Fruit fly (Drosophila melanogaster): ENCODE data around the gene CG5111.

CG5111 gene

DNA sequence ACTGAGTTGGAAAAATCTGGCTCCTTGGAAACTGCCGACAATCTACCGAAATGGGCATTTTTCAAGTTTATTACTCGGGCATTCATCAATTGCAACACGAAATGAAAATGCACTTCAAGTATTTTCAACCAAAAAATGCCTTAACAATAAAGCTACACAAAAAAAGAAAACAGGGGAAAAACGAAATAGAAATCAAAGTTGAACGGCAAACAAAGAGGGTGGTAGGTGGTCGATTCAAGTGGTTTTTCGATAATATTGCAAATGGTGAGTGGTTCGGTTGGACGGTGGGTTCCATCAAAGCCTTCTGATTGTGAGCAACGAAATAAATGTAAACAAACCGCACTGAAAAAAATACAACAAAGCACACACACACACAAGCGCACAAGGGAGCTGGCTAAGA, 39.9 kb upstream of the CG5111 start:
- TF ChIP-seq CG32121 (GFP tag; IDR thresholded peaks at IDR 0.05) (no peak), CG10348 (GFP tag; IDR thresholded peaks at IDR 0.05) (no peak), Ets98B (GFP tag; IDR thresholded peaks at IDR 0.05) (no peak)

DNA sequence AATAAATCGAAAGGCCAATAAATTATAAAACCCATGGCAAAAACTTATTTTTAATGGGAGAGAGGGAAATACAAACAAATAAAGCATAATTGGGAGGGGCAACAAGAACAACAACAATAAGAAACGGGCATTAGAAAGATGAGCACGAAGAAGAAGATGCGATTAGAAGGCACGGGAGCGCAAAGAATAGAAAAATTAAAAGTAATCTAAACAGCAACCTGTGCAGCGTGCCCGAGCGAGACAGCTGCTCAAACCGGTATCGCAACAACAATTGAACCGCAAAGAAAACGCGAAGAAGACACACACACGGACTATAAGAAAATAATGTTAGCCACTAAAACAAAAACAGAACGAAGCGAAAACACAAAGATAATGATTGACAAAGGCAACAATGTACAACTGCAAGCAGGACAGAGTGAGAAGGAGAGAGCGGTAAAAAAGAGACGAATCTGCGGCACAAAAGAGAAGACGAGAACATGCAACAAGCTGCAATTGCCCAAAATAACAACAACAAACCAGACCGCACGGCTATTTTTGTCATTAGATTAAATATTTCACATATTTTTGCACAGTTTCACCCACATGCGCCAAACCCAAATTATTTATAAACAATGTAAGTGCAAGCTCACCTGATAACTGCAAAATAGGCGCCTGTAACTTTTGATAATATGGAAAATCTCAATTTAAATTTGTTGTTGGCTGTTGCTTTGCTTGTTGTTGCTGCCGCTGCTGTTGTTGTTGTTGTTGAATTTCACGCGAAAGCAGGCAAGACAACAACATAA, 34.0 kb upstream of the CG5111 start:
- TF ChIP-seq CG32121 (GFP tag; IDR thresholded peaks at IDR 0.05) = peak; percentile 33; the same call in 1 of the 2 replicates
- TF ChIP-seq EcR (GFP tag; optimal IDR thresholded peaks at IDR 0.05) = no peak

DNA sequence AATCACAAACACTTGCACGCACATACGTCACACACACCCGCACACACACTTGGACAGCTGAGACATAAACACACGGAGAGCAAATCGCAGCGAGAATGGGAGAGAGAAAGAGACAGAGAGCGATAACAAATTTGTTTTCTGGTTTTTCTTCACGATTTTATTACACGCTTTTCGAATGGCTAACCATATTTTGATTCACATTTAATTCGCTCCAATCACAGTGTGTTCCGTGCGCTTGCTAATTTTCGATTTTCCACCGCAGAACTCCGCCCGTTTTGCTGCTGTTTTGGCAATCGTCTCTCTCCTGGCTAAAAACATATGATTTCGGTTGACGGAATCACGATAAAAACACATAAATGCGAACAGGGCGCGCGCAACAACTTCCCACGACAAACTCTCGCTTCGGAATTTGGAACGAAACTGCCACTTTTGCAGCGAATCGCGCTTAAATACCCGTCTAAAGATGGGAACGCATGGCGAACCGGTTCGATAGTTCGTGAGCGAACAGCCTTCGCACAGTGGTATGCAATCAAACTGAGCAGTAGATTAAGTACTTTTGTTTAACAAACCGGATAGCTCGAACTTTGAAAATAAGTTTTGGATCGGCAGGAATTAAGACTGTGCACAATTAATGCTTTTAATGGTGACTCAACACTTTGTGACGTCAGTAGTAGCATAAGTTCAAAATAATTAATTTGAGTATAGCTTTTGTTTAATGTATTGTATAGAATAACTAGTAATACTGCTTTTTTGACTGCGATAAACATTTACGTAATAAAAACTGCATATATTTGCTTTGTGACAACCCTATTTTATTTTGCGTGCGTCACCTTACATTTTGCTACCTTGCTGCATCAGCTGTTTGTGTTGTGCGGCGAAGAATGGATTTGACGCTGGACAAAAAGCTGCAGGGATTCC, 33.2 kb upstream of the CG5111 start, which contains the start of the genes Fur1 and Vps33B:
Fur1 (minus strand) TSS at position 424 of the 918 bp plus-strand sequence.
Vps33B (plus strand) TSS at position 856 of the 918 bp plus-strand sequence.
- TF ChIP-seq rn (GFP tag; IDR thresholded peaks at IDR 0.05) = peak; percentile 84
- peak; percentile 95 for TF ChIP-seq CG8159 (tag; optimal IDR thresholded peaks at IDR 0.05)
- peak; percentile 94 for TF ChIP-seq CG32121 (GFP tag; IDR thresholded peaks at IDR 0.05)
- TF ChIP-seq CG8301 (tag; optimal IDR thresholded peaks at IDR 0.05) = peak; percentile 95
- TF ChIP-seq CG10348 (GFP tag; IDR thresholded peaks at IDR 0.05) = peak; percentile 73
- peak; percentile 95 for TF ChIP-seq CG9948 (tag; optimal IDR thresholded peaks at IDR 0.05)
- TF ChIP-seq CG14655 (GFP tag; optimal IDR thresholded peaks at IDR 0.05) = peak; percentile 97
- TF ChIP-seq Snoo (tag; optimal IDR thresholded peaks at IDR 0.05) = peak; percentile 96
- TF ChIP-seq gl (tag; optimal IDR thresholded peaks at IDR 0.05) = peak; percentile 89
- TF ChIP-seq fd96Ca (GFP tag; IDR thresholded peaks at IDR 0.05) = peak; percentile 96
- TF ChIP-seq D1 (tag; optimal IDR thresholded peaks at IDR 0.05) = no peak
- TF ChIP-seq CG12605 (GFP tag; IDR thresholded peaks at IDR 0.05) = peak; percentile 91
- TF ChIP-seq Pif1B (GFP tag; optimal IDR thresholded peaks at IDR 0.05) = peak; percentile 96
- TF ChIP-seq CG15710 (tag; optimal IDR thresholded peaks at IDR 0.05) = peak; percentile 95
- TF ChIP-seq CG17806 (tag; optimal IDR thresholded peaks at IDR 0.05) = peak; percentile 92
- peak; percentile 98 for TF ChIP-seq Pif1A (GFP tag; optimal IDR thresholded peaks at IDR 0.05)
- TF ChIP-seq EcR (GFP tag; optimal IDR thresholded peaks at IDR 0.05) = no peak
- peak; percentile 92 for TF ChIP-seq Ets98B (GFP tag; IDR thresholded peaks at IDR 0.05)
- peak; percentile 77 for TF ChIP-seq CG13204 (GFP tag; optimal IDR thresholded peaks at IDR 0.05)
- TF ChIP-seq CG4496 (GFP tag; IDR thresholded peaks at IDR 0.05) = peak; percentile 95; the same call in 2 of the 3 replicates
- peak; percentile 95 for TF ChIP-seq CG34367 (tag; optimal IDR thresholded peaks at IDR 0.05)

DNA sequence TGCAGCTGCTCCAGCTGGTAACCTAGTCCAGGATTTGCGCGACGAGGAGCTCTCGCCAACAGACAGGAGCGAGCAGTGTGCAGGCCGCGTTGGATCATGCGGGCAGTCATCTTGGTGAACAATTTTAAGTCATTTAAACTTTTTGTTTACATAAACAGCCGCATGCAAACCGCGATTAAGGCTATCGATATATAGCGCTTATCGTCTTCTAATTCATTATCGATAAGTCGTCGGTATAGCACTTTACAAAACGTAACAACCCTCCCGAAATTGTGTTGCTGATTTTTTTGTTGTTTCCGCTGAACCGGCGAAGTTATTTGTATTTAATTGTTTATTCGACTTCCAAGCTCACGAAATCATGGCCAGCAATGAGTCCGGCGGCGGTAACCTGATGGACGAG, 29.3 kb upstream of the CG5111 start, which contains the start of the genes CG4553 and MED28:
CG4553 (minus strand) TSS at position 172 of the 400 bp plus-strand sequence.
MED28 (plus strand) TSS at position 260 of the 400 bp plus-strand sequence.
- TF ChIP-seq rn (GFP tag; IDR thresholded peaks at IDR 0.05) (no peak), Pif1B (GFP tag; optimal IDR thresholded peaks at IDR 0.05) (no peak), CG13204 (GFP tag; optimal IDR thresholded peaks at IDR 0.05) (no peak), CG32121 (GFP tag; IDR thresholded peaks at IDR 0.05) (no peak), CG4496 (GFP tag; IDR thresholded peaks at IDR 0.05) (no peak), Snoo (tag; optimal IDR thresholded peaks at IDR 0.05) (no peak), fd96Ca (GFP tag; IDR thresholded peaks at IDR 0.05) (0 out of 3 replicates have a peak, but pooled peaks have one; percentile 8), D1 (tag; optimal IDR thresholded peaks at IDR 0.05) (no peak)

DNA sequence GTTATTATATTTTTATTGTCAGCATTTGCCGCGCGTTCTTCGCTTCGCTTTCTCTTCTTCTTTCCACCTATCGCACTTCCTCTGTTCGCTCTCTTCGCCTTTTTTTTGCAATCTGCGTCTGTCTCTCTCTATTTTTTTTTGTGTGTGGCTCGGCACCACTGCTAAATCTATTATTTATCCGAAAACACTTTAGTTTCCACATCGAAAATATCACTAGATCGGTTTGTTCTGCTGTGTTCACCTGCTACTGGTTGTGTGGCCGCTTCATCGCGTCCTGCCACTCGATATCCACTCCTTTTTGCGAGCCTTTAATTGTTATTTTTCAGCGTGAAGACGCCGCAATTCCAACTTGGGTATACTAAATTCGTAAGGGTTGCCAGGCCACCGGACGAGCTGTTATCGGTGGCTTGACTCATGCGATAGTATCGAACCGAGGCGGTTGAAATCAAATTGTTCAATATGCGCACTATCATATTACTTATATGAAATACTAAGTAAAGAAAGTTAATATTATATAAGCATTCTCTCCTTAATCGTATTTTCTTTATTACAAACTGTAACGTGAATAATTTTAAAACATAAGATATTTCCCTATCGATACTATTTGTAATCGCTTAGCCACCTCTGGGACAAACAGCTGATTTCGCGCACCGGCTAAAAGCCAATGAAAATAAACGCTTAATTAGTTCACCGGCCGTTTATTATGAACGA, 23.5 kb upstream of the CG5111 start, which contains the start of the genes XNP, CG42488 and CG5116:
XNP (minus strand) TSS at position 372 of the 711 bp plus-strand sequence.
CG42488 (plus strand) TSS at position 636 of the 711 bp plus-strand sequence.
CG5116 (plus strand) TSS at position 636 of the 711 bp plus-strand sequence.
- TF ChIP-seq CG9948 (tag; optimal IDR thresholded peaks at IDR 0.05) = peak; percentile 51
- TF ChIP-seq gl (tag; optimal IDR thresholded peaks at IDR 0.05) = peak; percentile 92
- peak; percentile 78 for TF ChIP-seq CG34367 (tag; optimal IDR thresholded peaks at IDR 0.05)
- TF ChIP-seq CG4496 (GFP tag; IDR thresholded peaks at IDR 0.05) = peak; percentile 77
- peak; percentile 92 for TF ChIP-seq CG12605 (GFP tag; IDR thresholded peaks at IDR 0.05)
- TF ChIP-seq Pif1B (GFP tag; optimal IDR thresholded peaks at IDR 0.05) = peak; percentile 78
- TF ChIP-seq CG17806 (tag; optimal IDR thresholded peaks at IDR 0.05) = peak; percentile 58
- no peak for TF ChIP-seq D1 (tag; optimal IDR thresholded peaks at IDR 0.05)
- TF ChIP-seq CG15710 (tag; optimal IDR thresholded peaks at IDR 0.05) = peak; percentile 71
- peak; percentile 44 for TF ChIP-seq CG32121 (GFP tag; IDR thresholded peaks at IDR 0.05)
- TF ChIP-seq fd96Ca (GFP tag; IDR thresholded peaks at IDR 0.05) = 0 out of 3 replicates have a peak, but pooled peaks have one; percentile 58
- peak; percentile 32 for TF ChIP-seq EcR (GFP tag; optimal IDR thresholded peaks at IDR 0.05)
- peak; percentile 90 for TF ChIP-seq CG13204 (GFP tag; optimal IDR thresholded peaks at IDR 0.05)
- TF ChIP-seq CG8159 (tag; optimal IDR thresholded peaks at IDR 0.05) = peak; percentile 63
- TF ChIP-seq Ets98B (GFP tag; IDR thresholded peaks at IDR 0.05) = peak; percentile 70
- TF ChIP-seq rn (GFP tag; IDR thresholded peaks at IDR 0.05) = peak; percentile 36; the same call in 1 of the 2 replicates
- TF ChIP-seq CG8301 (tag; optimal IDR thresholded peaks at IDR 0.05) = peak; percentile 76
- peak; percentile 37 for TF ChIP-seq Snoo (tag; optimal IDR thresholded peaks at IDR 0.05)
- no peak for TF ChIP-seq Pif1A (GFP tag; optimal IDR thresholded peaks at IDR 0.05)
- no peak for TF ChIP-seq CG14655 (GFP tag; optimal IDR thresholded peaks at IDR 0.05)
- no peak for TF ChIP-seq CG10348 (GFP tag; IDR thresholded peaks at IDR 0.05)

All from whole organism, pupa.